Fruit fly (Drosophila melanogaster) whole organism: ENCODE data around the gene CG4020.

Experiments
- CG8478 ChIP-seq: fragments of >200 bp; optimal IDR thresholded peaks from 2 replicates; lab custom pipeline; 2018; ENCODE audit warnings: inconsistent platforms
- Dll ChIP-seq: fragments of >200 bp; optimal IDR thresholded peaks from 2 replicates; lab custom pipeline; 2017
- EcR ChIP-seq, 2 experiments: fragments of >200 bp; optimal IDR thresholded peaks; 2 replicates each; lab custom pipeline; 2017; ENCODE audit warnings: missing biosample characterization in 2 of 2, missing genetic modification characterization in 2 of 2, missing genetic modification reagents in 2 of 2
- pan ChIP-seq: fragments of >200 bp; optimal IDR thresholded peaks from 2 replicates; lab custom pipeline; 2017
- psq ChIP-seq: fragments of >200 bp; optimal IDR thresholded peaks from 2 replicates; lab custom pipeline; 2017
- usp ChIP-seq: fragments of >200 bp; optimal IDR thresholded peaks from 2 replicates; lab custom pipeline; 2017; ENCODE audit warnings: missing biosample characterization, missing genetic modification characterization, mixed read lengths

dm6 chrX:5888260-5888659, 17.3 kb upstream of the CG4020 start:
- TF ChIP-seq EcR (GFP tag; optimal IDR thresholded peaks at IDR 0.05; lab: Kevin White, UChicago): no peak
- TF ChIP-seq pan (lab: Kevin White, UChicago): no peak
- no peak for TF ChIP-seq psq (lab: Kevin White, UChicago)
- no peak for TF ChIP-seq CG8478 (lab: Kevin White, UChicago)
- no peak for TF ChIP-seq Dll (lab: Kevin White, UChicago)
- TF ChIP-seq usp (GFP tag; lab: Kevin White, UChicago): no peak
